Worm (Caenorhabditis elegans): ENCODE measurements around the gene H40L08.7.

- no peak for TF ChIP-seq med-1 (GFP tag; optimal IDR thresholded peaks at IDR 0.05; ENCODE audit: insufficient read depth)
- no peak for TF ChIP-seq T22C8.4 (GFP tag; IDR thresholded peaks at IDR 0.05)
- no peak for TF ChIP-seq klf-2 (GFP tag; conservative IDR thresholded peaks at IDR 0.05)
- TF ChIP-seq cog-1 (tag; optimal IDR thresholded peaks at IDR 0.05) = no peak
- TF ChIP-seq ztf-23 (GFP tag; IDR thresholded peaks at IDR 0.05) = no peak
- TF ChIP-seq flt-1 (GFP tag; IDR thresholded peaks at IDR 0.05) = no peak
- TF ChIP-seq ztf-29 (GFP tag; IDR thresholded peaks at IDR 0.05) = no peak
- no peak for TF ChIP-seq ref-1 (GFP tag; conservative IDR thresholded peaks at IDR 0.05)
Observed at ce11 chrX:15075170-15075569, 2.4 kb downstream of the H40L08.7 start.

Data from whole organism, midembryonic.